Worm (Caenorhabditis elegans) whole organism, L4 larva: ENCODE results near the gene cwn-1.

Source experiments
- F44E2.7 ChIP-seq: fragments of 200-800 bp; sonication (Bioruptor generic); IDR thresholded peaks from 2 replicates; pipeline ENCODE4 v2.1.2; 2022; ENCODE audit warnings: missing genetic modification characterization, missing compliant biosample characterization
- R02D3.7 ChIP-seq: fragments of 150-350 bp; sonication (generic microtip); optimal IDR thresholded peaks from 3 replicates; lab custom pipeline; 2014; ENCODE audit warnings: missing biosample characterization, missing genetic modification characterization
- cey-2 ChIP-seq: sonication (generic microtip); optimal IDR thresholded peaks from 3 replicates; lab custom pipeline; 2017; ENCODE audit warnings: missing genetic modification characterization, mild to moderate bottlenecking, missing compliant biosample characterization, antibody characterized with exemption, borderline replicate concordance; ENCODE audit not compliant: insufficient read depth
- daf-8 ChIP-seq: fragments of 200-800 bp; sonication (Bioruptor generic); IDR thresholded peaks from 2 replicates; pipeline ENCODE4 v1.3.6; 2022; ENCODE audit warnings: missing genetic modification characterization, missing compliant biosample characterization
- lin-15B ChIP-seq: fragments of 150-350 bp; sonication (generic microtip); optimal IDR thresholded peaks from 3 replicates; lab custom pipeline; 2014; ENCODE audit warnings: missing biosample characterization, missing genetic modification characterization
- lin-29 ChIP-seq: fragments of 200-800 bp; sonication (Bioruptor generic); IDR thresholded peaks from 2 replicates; pipeline ENCODE4 v1.3.6; 2022; ENCODE audit warnings: missing genetic modification reagents, missing genetic modification characterization, missing compliant biosample characterization
- nhr-11 ChIP-seq: fragments of 150-350 bp; optimal IDR thresholded peaks from 2 replicates; lab custom pipeline; 2014; ENCODE audit warnings: missing biosample characterization, missing genetic modification characterization
- nhr-25 ChIP-seq: sonication (generic microtip); optimal IDR thresholded peaks from 2 replicates; lab custom pipeline; 2017; ENCODE audit warnings: missing genetic modification characterization, mild to moderate bottlenecking, missing compliant biosample characterization, antibody characterized with exemption, moderate library complexity, borderline replicate concordance; ENCODE audit not compliant: insufficient read depth
- nhr-76 ChIP-seq: fragments of 150-350 bp; optimal IDR thresholded peaks from 2 replicates; lab custom pipeline; 2014; ENCODE audit warnings: missing biosample characterization, missing genetic modification characterization
- snpc-4 ChIP-seq: fragments of 150-350 bp; optimal IDR thresholded peaks from 2 replicates; lab custom pipeline; 2014; ENCODE audit warnings: missing biosample characterization, missing genetic modification characterization
- zag-1 ChIP-seq: fragments of 150-350 bp; optimal IDR thresholded peaks from 2 replicates; lab custom pipeline; 2014; ENCODE audit warnings: missing biosample characterization, missing genetic modification characterization
- ztf-11 ChIP-seq: fragments of 150-350 bp; optimal IDR thresholded peaks from 2 replicates; lab custom pipeline; 2014; ENCODE audit warnings: missing biosample characterization, missing genetic modification characterization

- TF ChIP-seq lin-15B (no peak), R02D3.7 (tag; lab: Kevin White, UChicago) (no peak), F44E2.7 (GFP tag; lab: Robert Waterston, UW) (no peak), nhr-25 (tag; lab: Kevin White, UChicago) (no peak), cey-2 (tag; lab: Kevin White, UChicago) (no peak), nhr-11 (tag; lab: Kevin White, UChicago) (no peak), nhr-76 (tag; lab: Kevin White, UChicago) (no peak), snpc-4 (tag; lab: Kevin White, UChicago) (no peak), zag-1 (tag; lab: Kevin White, UChicago) (no peak), lin-29 (no peak), ztf-11 (tag; lab: Kevin White, UChicago) (no peak), daf-8 (no peak)
Observed at ce11 chrII:86794-87193, 46.6 kb downstream of the cwn-1 start.
